Worm (Caenorhabditis elegans): Measurements from ENCODE around the gene sav-1.

Gene sav-1

DNA sequence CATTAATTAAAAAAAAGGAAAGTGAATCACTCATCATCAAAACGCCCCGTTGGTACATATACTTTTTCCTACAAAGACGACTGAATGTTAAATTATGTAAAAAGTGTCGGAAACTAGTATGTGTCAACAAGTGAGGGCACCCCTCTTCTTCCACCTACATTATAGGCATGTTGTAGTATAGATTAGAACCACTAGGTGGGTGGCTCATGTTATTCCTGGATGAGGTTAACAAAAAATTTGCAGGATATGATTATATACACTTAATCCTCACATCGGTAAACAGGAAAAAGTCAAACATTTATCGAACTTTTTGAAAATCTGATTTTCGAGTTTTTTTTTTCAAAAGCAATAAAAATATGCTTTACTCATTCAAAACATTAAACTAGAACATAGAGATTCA is 11.0 kb downstream of the sav-1 start:
- no peak for TF ChIP-seq ceh-83 (GFP tag; optimal IDR thresholded peaks at IDR 0.05)
- no peak for TF ChIP-seq lin-13 (tag; optimal IDR thresholded peaks at IDR 0.05)
- TF ChIP-seq lin-32 (GFP tag; optimal IDR thresholded peaks at IDR 0.05), result no peak
- TF ChIP-seq zip-8 (tag; optimal IDR thresholded peaks at IDR 0.05), result no peak
- TF ChIP-seq lsy-2 (tag; optimal IDR thresholded peaks at IDR 0.05), result no peak
- TF ChIP-seq mab-5 (tag; optimal IDR thresholded peaks at IDR 0.05), result no peak
- TF ChIP-seq bed-3 (GFP tag; optimal IDR thresholded peaks at IDR 0.05), result no peak
- TF ChIP-seq ces-1 (GFP tag; optimal IDR thresholded peaks at IDR 0.05), result no peak
- TF ChIP-seq ceh-43 (GFP tag; optimal IDR thresholded peaks at IDR 0.05), result no peak
- TF ChIP-seq flh-1 (GFP tag; optimal IDR thresholded peaks at IDR 0.05), result no peak
- no peak for TF ChIP-seq sem-2 (GFP tag; optimal IDR thresholded peaks at IDR 0.05)
- TF ChIP-seq unc-39 (tag; optimal IDR thresholded peaks at IDR 0.05), result no peak
- no peak for TF ChIP-seq nhr-237 (tag; optimal IDR thresholded peaks at IDR 0.05)

DNA sequence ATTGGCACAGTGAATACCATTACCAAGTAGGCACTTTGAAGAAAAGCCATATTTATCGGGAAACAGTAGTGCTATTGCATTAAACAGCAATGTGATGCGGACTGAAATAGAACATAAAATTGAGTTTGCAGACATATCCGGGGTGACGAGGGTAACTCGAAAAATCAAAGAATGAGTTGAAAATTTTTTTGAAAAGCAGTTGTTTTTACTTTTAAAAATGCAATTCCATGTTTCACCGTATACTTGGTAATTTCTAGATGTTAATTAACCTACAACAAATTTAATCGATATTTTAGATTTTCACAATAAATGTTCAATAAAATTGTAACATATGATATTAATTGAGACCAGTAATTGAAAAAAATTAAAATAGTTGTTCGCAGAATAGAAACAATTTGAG is 12.8 kb downstream of the sav-1 start, which contains the start of gene AH9.4:
AH9.4 (minus strand) TSS at position 101 of the 400 bp plus-strand sequence.
- TF ChIP-seq ceh-83 (GFP tag; optimal IDR thresholded peaks at IDR 0.05) (no peak), bed-3 (GFP tag; optimal IDR thresholded peaks at IDR 0.05) (no peak), ces-1 (GFP tag; optimal IDR thresholded peaks at IDR 0.05) (no peak), blmp-1 (tag; optimal IDR thresholded peaks at IDR 0.05) (no peak), mep-1 (tag; optimal IDR thresholded peaks at IDR 0.05) (no peak), cnd-1 (tag; optimal IDR thresholded peaks at IDR 0.05) (no peak), zip-8 (tag; optimal IDR thresholded peaks at IDR 0.05) (no peak), lin-32 (GFP tag; optimal IDR thresholded peaks at IDR 0.05) (no peak), unc-62 (GFP tag; optimal IDR thresholded peaks at IDR 0.05) (no peak), lin-13 (tag; optimal IDR thresholded peaks at IDR 0.05) (no peak), ham-2 (GFP tag; optimal IDR thresholded peaks at IDR 0.05) (no peak), ceh-43 (GFP tag; optimal IDR thresholded peaks at IDR 0.05) (no peak), mls-2 (tag; optimal IDR thresholded peaks at IDR 0.05) (no peak), flh-1 (GFP tag; optimal IDR thresholded peaks at IDR 0.05) (no peak), sptf-1 (tag; optimal IDR thresholded peaks at IDR 0.05) (no peak), lsy-2 (tag; optimal IDR thresholded peaks at IDR 0.05) (no peak), nhr-237 (tag; optimal IDR thresholded peaks at IDR 0.05) (no peak), hlh-1 (tag; optimal IDR thresholded peaks at IDR 0.05) (no peak), nhr-2 (tag; optimal IDR thresholded peaks at IDR 0.05) (no peak)

DNA sequence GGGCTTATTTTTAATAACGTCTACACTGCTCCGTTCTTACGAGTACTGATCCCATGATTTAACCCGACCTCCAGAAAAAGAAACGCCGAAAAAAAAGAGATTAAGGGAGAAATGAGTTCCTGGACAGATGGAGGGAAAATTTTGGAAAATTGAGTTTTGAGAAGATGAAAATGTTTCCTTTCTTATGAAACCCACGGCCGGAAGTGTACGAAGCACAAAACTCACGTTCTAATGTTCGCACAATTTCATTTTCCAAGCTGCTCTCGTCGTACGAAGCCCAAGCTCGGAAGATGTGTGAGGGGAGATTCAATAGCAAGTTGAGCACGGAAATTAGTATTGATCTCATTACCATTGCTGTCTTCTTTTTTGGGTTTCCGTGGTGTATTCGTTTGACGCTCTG is 15.6 kb downstream of the sav-1 start:
- TF ChIP-seq nhr-12 (tag; optimal IDR thresholded peaks at IDR 0.05) (no peak), ces-1 (GFP tag; optimal IDR thresholded peaks at IDR 0.05) (peak; percentile 79)

DNA sequence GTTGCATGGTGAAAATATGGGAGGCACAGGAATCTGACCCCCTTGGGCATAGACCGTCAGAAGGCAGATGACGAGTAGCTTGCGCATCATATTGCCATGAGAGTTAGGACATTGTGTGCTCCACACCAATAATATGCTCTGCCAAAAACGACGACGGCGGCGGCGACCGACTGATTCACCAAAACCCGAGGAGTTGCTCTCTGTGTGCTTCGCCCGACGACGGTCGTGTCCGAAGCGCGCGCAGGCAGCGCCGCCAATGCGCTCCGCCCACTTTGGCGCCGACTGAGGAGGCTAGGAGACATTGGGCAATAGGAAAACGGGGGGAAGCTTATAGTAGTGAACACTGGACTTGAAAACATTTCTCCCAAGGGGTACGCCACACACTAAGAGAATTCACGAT is 19.0 kb downstream of the sav-1 start, which contains the start of gene AH9.6:
AH9.6 (minus strand) TSS at position 183 of the 400 bp plus-strand sequence.
- TF ChIP-seq tbx-8 (GFP tag; optimal IDR thresholded peaks at IDR 0.05) (no peak), M03D4.4 (tag; optimal IDR thresholded peaks at IDR 0.05) (no peak)

DNA sequence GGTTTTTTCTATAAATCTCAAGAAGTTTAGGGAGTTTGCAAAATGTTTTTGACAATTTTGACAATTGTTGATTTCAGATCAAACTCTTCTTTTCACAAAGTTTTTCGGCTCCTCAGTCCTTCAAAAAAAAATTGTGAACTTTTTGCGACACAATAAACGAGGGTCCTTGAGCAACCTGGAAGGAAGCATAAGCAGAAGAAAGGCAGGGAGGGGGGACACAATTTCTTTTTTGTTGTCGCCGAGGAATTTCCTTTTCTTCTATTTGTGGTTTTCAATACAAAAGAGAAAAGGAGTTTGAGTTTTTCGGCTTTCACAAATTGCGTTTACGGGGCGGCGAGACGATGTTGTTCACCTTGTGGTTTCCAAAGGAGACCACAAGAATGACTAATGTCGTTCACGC is 20.2 kb downstream of the sav-1 start:
- TF ChIP-seq lin-13 (tag; optimal IDR thresholded peaks at IDR 0.05), result no peak
- TF ChIP-seq mep-1 (tag; optimal IDR thresholded peaks at IDR 0.05), result no peak
- no peak for TF ChIP-seq mls-2 (tag; optimal IDR thresholded peaks at IDR 0.05)
- TF ChIP-seq ces-1 (GFP tag; optimal IDR thresholded peaks at IDR 0.05), result peak; percentile 21
- no peak for TF ChIP-seq ceh-39 (tag; optimal IDR thresholded peaks at IDR 0.05)
- no peak for TF ChIP-seq lin-32 (GFP tag; optimal IDR thresholded peaks at IDR 0.05)

DNA sequence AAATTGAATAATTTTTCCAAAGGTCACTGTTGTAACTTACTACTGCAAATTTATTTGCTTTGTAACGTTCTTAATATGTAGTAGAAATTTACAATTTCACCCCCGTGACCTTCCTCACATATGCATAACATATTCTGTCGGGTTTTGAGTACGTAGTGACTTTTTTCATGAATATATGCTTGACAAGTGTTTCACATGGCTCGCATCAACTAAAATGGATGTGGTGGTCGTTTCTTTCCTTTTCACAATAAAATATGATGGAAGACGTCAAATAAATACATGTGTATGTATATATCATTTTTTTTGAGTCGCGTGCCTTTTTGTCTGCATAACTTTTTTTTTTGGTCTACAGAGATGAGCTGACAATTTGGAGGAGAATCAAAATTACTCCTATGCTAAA is 20.6 kb downstream of the sav-1 start:
- TF ChIP-seq ceh-39 (tag; optimal IDR thresholded peaks at IDR 0.05) (no peak), elt-1 (tag; optimal IDR thresholded peaks at IDR 0.05; ENCODE audit: borderline replicate concordance, insufficient read depth) (no peak), bed-3 (GFP tag; optimal IDR thresholded peaks at IDR 0.05) (no peak)

DNA sequence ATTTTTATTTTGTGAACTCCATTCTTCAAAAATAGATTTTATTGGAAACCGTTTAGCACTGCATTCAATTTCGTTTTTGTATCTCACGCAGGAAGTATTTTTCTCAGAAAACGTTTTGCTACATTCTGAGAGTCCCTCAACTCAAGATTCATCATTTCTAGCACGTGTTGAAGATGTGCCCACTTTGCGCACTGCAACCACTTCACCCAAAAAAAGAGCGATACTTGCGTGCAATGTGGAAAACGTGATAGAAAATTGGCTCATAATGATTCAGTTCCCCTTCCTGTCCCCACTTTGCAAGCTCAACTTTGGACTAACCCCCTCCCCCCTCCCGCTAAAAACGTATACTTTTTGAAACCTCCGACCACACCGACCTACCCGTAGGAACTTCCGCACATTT is 21.9 kb downstream of the sav-1 start:
- no peak for TF ChIP-seq nhr-2 (tag; optimal IDR thresholded peaks at IDR 0.05)
- TF ChIP-seq mep-1 (tag; optimal IDR thresholded peaks at IDR 0.05), result no peak
- TF ChIP-seq ceh-39 (tag; optimal IDR thresholded peaks at IDR 0.05), result no peak
- TF ChIP-seq sem-2 (GFP tag; optimal IDR thresholded peaks at IDR 0.05), result no peak
- TF ChIP-seq nhr-12 (tag; optimal IDR thresholded peaks at IDR 0.05), result no peak
- TF ChIP-seq ztf-11 (tag; optimal IDR thresholded peaks at IDR 0.05), result no peak
- TF ChIP-seq nhr-237 (tag; optimal IDR thresholded peaks at IDR 0.05), result no peak
- TF ChIP-seq mls-2 (tag; optimal IDR thresholded peaks at IDR 0.05), result no peak
- TF ChIP-seq lin-32 (GFP tag; optimal IDR thresholded peaks at IDR 0.05), result no peak
- no peak for TF ChIP-seq unc-39 (tag; optimal IDR thresholded peaks at IDR 0.05)
- no peak for TF ChIP-seq unc-120 (tag; optimal IDR thresholded peaks at IDR 0.05; ENCODE audit: poor library complexity, severe bottlenecking)
- TF ChIP-seq unc-62 (GFP tag; optimal IDR thresholded peaks at IDR 0.05), result no peak
- TF ChIP-seq zip-8 (tag; optimal IDR thresholded peaks at IDR 0.05), result no peak
- no peak for TF ChIP-seq hlh-1 (tag; optimal IDR thresholded peaks at IDR 0.05)
- TF ChIP-seq drap-1 (GFP tag; optimal IDR thresholded peaks at IDR 0.05), result no peak
- no peak for TF ChIP-seq snpc-4 (tag; optimal IDR thresholded peaks at IDR 0.05)
- no peak for TF ChIP-seq sptf-1 (tag; optimal IDR thresholded peaks at IDR 0.05)
- TF ChIP-seq ham-2 (GFP tag; optimal IDR thresholded peaks at IDR 0.05), result no peak
